Worm (Caenorhabditis elegans) whole organism, midembryonic: Measurements from ENCODE around the gene abl-1.

Experiments
- T22C8.4 ChIP-seq: fragments of 200-800 bp; sonication (Bioruptor generic); IDR thresholded peaks from 2 replicates; pipeline ENCODE4 v1.3.6; 2022; ENCODE audit warnings: missing genetic modification characterization, missing compliant biosample characterization
- cog-1 ChIP-seq: sonication (generic microtip); optimal IDR thresholded peaks from 2 replicates; lab custom pipeline; 2016; ENCODE audit warnings: missing genetic modification characterization, missing compliant biosample characterization
- flt-1 ChIP-seq: fragments of 200-800 bp; sonication (Bioruptor generic); IDR thresholded peaks from 2 replicates; pipeline ENCODE4 v1.3.6; 2022; ENCODE audit warnings: missing genetic modification characterization, missing compliant biosample characterization
- klf-2 ChIP-seq: fragments of 200-800 bp; sonication (Bioruptor generic); conservative IDR thresholded peaks from 2 replicates; pipeline ENCODE4 v1.3.6; 2022; ENCODE audit warnings: missing genetic modification reagents, missing genetic modification characterization, missing compliant biosample characterization
- med-1 ChIP-seq: sonication (generic microtip); optimal IDR thresholded peaks from 2 replicates; lab custom pipeline; 2017; ENCODE audit warnings: missing genetic modification characterization, mild to moderate bottlenecking, missing compliant biosample characterization, antibody characterized with exemption, missing genetic modification reagents; ENCODE audit not compliant: insufficient read depth
- ref-1 ChIP-seq: fragments of 200-800 bp; sonication (Bioruptor generic); conservative IDR thresholded peaks from 2 replicates; pipeline ENCODE4 v1.3.6; 2022; ENCODE audit warnings: missing genetic modification reagents, missing genetic modification characterization, missing compliant biosample characterization
- tab-1 ChIP-seq: fragments of 200-800 bp; sonication (Bioruptor generic); IDR thresholded peaks from 2 replicates; pipeline ENCODE4 v1.3.6; 2022; ENCODE audit warnings: missing genetic modification characterization, missing compliant biosample characterization
- ztf-23 ChIP-seq: fragments of 200-800 bp; sonication (Bioruptor generic); IDR thresholded peaks from 2 replicates; pipeline ENCODE4 v1.3.6; 2022; ENCODE audit warnings: missing genetic modification reagents, missing genetic modification characterization, missing compliant biosample characterization
- ztf-29 ChIP-seq: fragments of 200-800 bp; sonication (Bioruptor generic); IDR thresholded peaks from 2 replicates; pipeline ENCODE4 v1.3.6; 2022; ENCODE audit warnings: missing genetic modification reagents, missing genetic modification characterization, missing compliant biosample characterization

The abl-1 gene

DNA sequence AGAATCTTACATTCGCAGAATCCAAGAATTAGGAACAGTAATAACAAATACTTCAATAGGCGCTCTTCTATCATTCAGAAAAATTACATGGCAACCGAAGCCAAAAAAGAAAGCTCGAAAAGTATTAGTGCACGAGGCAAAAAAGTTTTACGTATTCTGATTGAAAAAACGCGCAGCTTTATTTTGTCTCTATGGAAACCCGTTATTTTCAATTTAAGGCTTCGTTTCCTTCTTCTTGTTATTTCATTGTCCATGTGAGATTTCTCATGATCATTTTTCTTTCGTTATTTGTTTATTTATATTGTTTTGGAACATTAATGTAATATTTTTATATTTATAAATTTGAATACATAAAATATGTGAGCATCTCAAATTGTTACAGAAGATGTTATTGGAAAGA lies 34.5 kb downstream of the abl-1 start, which contains the start of gene F57C7.4:
Gene F57C7.4 (minus strand): TSS at position 101 of the 400 bp plus-strand sequence.
- no peak for TF ChIP-seq tab-1 (GFP tag; lab: Robert Waterston, UW)

DNA sequence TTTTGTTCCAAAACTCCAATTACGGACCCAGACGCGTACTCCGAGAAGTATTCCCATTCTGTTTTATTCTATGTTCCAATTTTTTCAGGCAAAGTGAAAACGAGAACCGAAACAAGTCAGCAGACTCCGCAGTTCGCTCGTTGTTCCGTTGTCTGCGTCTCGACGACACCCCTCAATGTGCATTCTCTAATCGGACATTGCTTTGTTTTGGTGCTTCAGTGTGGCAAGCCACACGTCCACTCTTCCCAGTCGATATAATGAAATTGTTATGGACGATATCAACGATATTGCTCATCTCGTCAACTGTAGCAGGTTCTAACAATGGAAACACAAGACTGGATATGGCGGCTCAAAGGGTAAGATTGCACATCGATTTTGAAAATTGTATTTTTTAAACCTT lies 47.1 kb downstream of the abl-1 start, which contains the start of gene nhx-5:
Gene nhx-5 (plus strand): TSS at position 82 of the 400 bp plus-strand sequence.
- TF ChIP-seq flt-1 (GFP tag; lab: Robert Waterston, UW) = no peak
- no peak for TF ChIP-seq ztf-23 (GFP tag; lab: Robert Waterston, UW)
- no peak for TF ChIP-seq T22C8.4 (GFP tag; lab: Robert Waterston, UW)
- no peak for TF ChIP-seq ref-1
- no peak for TF ChIP-seq med-1
- no peak for TF ChIP-seq cog-1 (tag; lab: Kevin White, UChicago)
- no peak for TF ChIP-seq tab-1 (GFP tag; lab: Robert Waterston, UW)
- no peak for TF ChIP-seq klf-2 (GFP tag; lab: Robert Waterston, UW)
- TF ChIP-seq ztf-29 (GFP tag; lab: Robert Waterston, UW) = no peak

- peak; percentile 14 for TF ChIP-seq cog-1 (tag; lab: Kevin White, UChicago)
- TF ChIP-seq med-1 = no peak
Observed at ce11 chrX:10576410-10576809, 47.6 kb downstream of the abl-1 start.

- TF ChIP-seq ztf-29 (GFP tag; lab: Robert Waterston, UW) (no peak), ztf-23 (GFP tag; lab: Robert Waterston, UW) (no peak), klf-2 (GFP tag; lab: Robert Waterston, UW) (no peak), ref-1 (no peak), cog-1 (tag; lab: Kevin White, UChicago) (no peak), T22C8.4 (GFP tag; lab: Robert Waterston, UW) (no peak), med-1 (no peak), tab-1 (GFP tag; lab: Robert Waterston, UW) (no peak), flt-1 (GFP tag; lab: Robert Waterston, UW) (no peak)
Observed at ce11 chrX:10569185-10569584, 54.8 kb downstream of the abl-1 start, which contains the start of gene bet-2. TSS of gene bet-2 (plus strand) at chrX:10569273.

DNA sequence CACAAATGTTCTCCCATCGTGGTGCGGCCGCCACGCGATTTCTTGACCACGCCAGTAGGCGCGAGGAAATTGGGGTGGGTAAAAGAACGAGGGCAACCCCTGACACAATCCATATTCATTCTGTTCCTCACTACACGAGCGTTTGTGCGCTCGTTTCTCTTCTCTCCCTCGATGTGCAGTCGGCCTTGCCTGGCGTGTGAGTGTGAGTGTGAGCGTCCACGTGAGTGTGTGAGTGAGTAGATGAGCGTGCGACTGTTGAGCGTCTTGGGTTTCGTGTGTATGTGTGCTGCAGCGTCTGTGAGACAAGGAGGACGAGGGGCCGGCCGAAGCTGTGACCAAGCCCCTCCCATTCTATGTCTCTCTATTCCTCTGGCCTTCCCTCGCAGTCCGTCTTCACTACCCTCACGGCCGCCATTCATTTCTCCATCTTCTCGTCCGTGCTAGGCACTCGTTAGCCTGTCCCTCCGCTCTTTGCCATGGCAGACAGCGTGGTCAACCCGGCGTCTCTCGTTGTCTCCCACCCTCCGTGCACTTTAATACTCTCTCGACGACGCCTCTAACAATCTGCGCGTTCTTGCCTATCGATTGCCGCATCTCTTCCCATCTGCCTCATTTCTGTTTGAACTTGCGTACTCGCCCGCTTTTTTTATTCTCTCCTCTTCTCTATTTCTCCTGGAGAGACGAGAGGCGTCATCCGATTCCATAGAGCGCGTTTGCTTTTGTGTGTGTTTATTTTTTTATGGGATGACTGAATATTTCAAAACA lies 55.4 kb downstream of the abl-1 start:
- TF ChIP-seq ztf-29 (GFP tag; lab: Robert Waterston, UW) = peak; percentile 92
- peak; percentile 97 for TF ChIP-seq T22C8.4 (GFP tag; lab: Robert Waterston, UW)
- TF ChIP-seq ref-1 = peak; percentile 41; the same call in 1 of the 2 replicates
- TF ChIP-seq klf-2 (GFP tag; lab: Robert Waterston, UW) = no peak
- TF ChIP-seq tab-1 (GFP tag; lab: Robert Waterston, UW) = peak; percentile 67; the same call in 1 of the 2 replicates
- peak; percentile 56 for TF ChIP-seq ztf-23 (GFP tag; lab: Robert Waterston, UW)
- TF ChIP-seq med-1 = peak; percentile 11
- no peak for TF ChIP-seq flt-1 (GFP tag; lab: Robert Waterston, UW)
- peak; percentile 93 for TF ChIP-seq cog-1 (tag; lab: Kevin White, UChicago)

- TF ChIP-seq flt-1 (GFP tag; lab: Robert Waterston, UW) (no peak), T22C8.4 (GFP tag; lab: Robert Waterston, UW) (no peak), cog-1 (tag; lab: Kevin White, UChicago) (no peak), ztf-23 (GFP tag; lab: Robert Waterston, UW) (no peak), tab-1 (GFP tag; lab: Robert Waterston, UW) (no peak), ztf-29 (GFP tag; lab: Robert Waterston, UW) (no peak), ref-1 (no peak), med-1 (no peak), klf-2 (GFP tag; lab: Robert Waterston, UW) (no peak)
Observed at ce11 chrX:10566775-10567174, 57.2 kb downstream of the abl-1 start.

- TF ChIP-seq ref-1 = no peak
- TF ChIP-seq med-1 = no peak
- no peak for TF ChIP-seq klf-2 (GFP tag; lab: Robert Waterston, UW)
- no peak for TF ChIP-seq T22C8.4 (GFP tag; lab: Robert Waterston, UW)
- no peak for TF ChIP-seq ztf-23 (GFP tag; lab: Robert Waterston, UW)
- TF ChIP-seq cog-1 (tag; lab: Kevin White, UChicago) = no peak
- TF ChIP-seq tab-1 (GFP tag; lab: Robert Waterston, UW) = no peak
- TF ChIP-seq flt-1 (GFP tag; lab: Robert Waterston, UW) = no peak
Observed at ce11 chrX:10559203-10559602, 64.8 kb downstream of the abl-1 start, which contains the start of gene F59F5.7. TSS of gene F59F5.7 (plus strand) at chrX:10559503.

DNA sequence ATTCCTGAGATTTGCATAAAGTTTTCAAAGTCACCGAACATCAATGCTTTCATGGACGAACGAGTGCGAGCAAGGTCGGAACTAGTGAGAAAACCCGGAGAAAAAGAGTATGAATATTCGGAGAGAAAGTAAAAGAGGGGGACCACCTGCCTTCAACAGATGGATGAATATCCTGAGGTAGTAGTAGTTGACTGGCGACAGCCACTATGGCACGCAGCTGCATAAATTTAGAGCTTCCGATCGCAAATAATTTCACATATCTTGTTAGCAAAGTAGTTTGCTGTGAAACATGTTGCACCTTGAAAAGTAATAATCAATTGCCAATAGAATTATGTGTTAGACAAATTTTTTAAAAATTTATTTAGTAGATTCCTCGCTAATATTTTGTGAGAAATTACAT lies 67.2 kb downstream of the abl-1 start:
- TF ChIP-seq T22C8.4 (GFP tag; lab: Robert Waterston, UW) (no peak), ztf-23 (GFP tag; lab: Robert Waterston, UW) (no peak), cog-1 (tag; lab: Kevin White, UChicago) (no peak), tab-1 (GFP tag; lab: Robert Waterston, UW) (no peak), ref-1 (no peak), ztf-29 (GFP tag; lab: Robert Waterston, UW) (no peak), med-1 (no peak), flt-1 (GFP tag; lab: Robert Waterston, UW) (no peak), klf-2 (GFP tag; lab: Robert Waterston, UW) (no peak)
